Worm (Caenorhabditis elegans) whole organism, L2 larva: ENCODE results near the gene dct-11.

Experiments
- C34F6.9 ChIP-seq: fragments of 150-350 bp; optimal IDR thresholded peaks from 2 replicates; lab custom pipeline; 2014; ENCODE audit warnings: missing biosample characterization, missing genetic modification characterization
- F13H6.1 ChIP-seq: sonication (generic microtip); optimal IDR thresholded peaks from 2 replicates; lab custom pipeline; 2016; ENCODE audit warnings: missing genetic modification characterization, missing compliant biosample characterization
- R02D3.7 ChIP-seq: fragments of 150-350 bp; optimal IDR thresholded peaks from 2 replicates; lab custom pipeline; 2014; ENCODE audit warnings: missing biosample characterization, missing genetic modification characterization
- Y55F3AM.14 ChIP-seq: fragments of 200-800 bp; sonication (Bioruptor generic); optimal IDR thresholded peaks from 2 replicates; lab custom pipeline; 2018; ENCODE audit warnings: mild to moderate bottlenecking, missing genetic modification characterization, missing compliant biosample characterization
- ZK546.5 ChIP-seq: sonication (generic microtip); optimal IDR thresholded peaks from 2 replicates; lab custom pipeline; 2017; ENCODE audit warnings: missing biosample characterization, missing genetic modification characterization
- alr-1 ChIP-seq: fragments of 150-350 bp; optimal IDR thresholded peaks from 2 replicates; lab custom pipeline; 2014; ENCODE audit warnings: missing biosample characterization, missing genetic modification characterization
- aly-2 ChIP-seq: fragments of 150-350 bp; optimal IDR thresholded peaks from 2 replicates; lab custom pipeline; 2014; ENCODE audit warnings: missing biosample characterization, missing genetic modification characterization
- ama-1 ChIP-seq: fragments of 150-350 bp; optimal IDR thresholded peaks from 2 replicates; lab custom pipeline; 2018; ENCODE audit warnings: inconsistent platforms
- blmp-1 ChIP-seq: sonication (generic microtip); optimal IDR thresholded peaks from 2 replicates; lab custom pipeline; 2017; ENCODE audit warnings: missing genetic modification characterization, mild to moderate bottlenecking, missing compliant biosample characterization, antibody characterized with exemption, moderate library complexity; ENCODE audit not compliant: insufficient read depth
- ceh-16 ChIP-seq: fragments of 150-350 bp; optimal IDR thresholded peaks from 2 replicates; lab custom pipeline; 2014; ENCODE audit warnings: missing biosample characterization, missing genetic modification characterization
- ceh-82 ChIP-seq: fragments of 150-350 bp; optimal IDR thresholded peaks from 2 replicates; lab custom pipeline; 2014; ENCODE audit warnings: missing biosample characterization, missing genetic modification characterization
- crh-2 ChIP-seq: sonication (generic microtip); optimal IDR thresholded peaks from 2 replicates; lab custom pipeline; 2017; ENCODE audit warnings: missing biosample characterization, missing genetic modification characterization
- dmd-4 ChIP-seq: sonication (generic microtip); optimal IDR thresholded peaks from 2 replicates; lab custom pipeline; 2017; ENCODE audit warnings: missing biosample characterization, missing genetic modification characterization
- egl-27 ChIP-seq: sonication (generic microtip); optimal IDR thresholded peaks from 3 replicates; lab custom pipeline; 2017; ENCODE audit warnings: missing biosample characterization, missing genetic modification reagents, missing genetic modification characterization
- elt-1 ChIP-seq: fragments of 150-350 bp; optimal IDR thresholded peaks from 2 replicates; lab custom pipeline; 2014; ENCODE audit warnings: missing biosample characterization, missing genetic modification characterization
- fos-1 ChIP-seq: fragments of 150-350 bp; optimal IDR thresholded peaks from 2 replicates; lab custom pipeline; 2014; ENCODE audit warnings: missing biosample characterization, missing genetic modification characterization
- gmeb-1 ChIP-seq: fragments of 150-350 bp; optimal IDR thresholded peaks from 2 replicates; lab custom pipeline; 2014; ENCODE audit warnings: missing biosample characterization, missing genetic modification characterization
- lin-11 ChIP-seq: fragments of 150-350 bp; sonication (generic microtip); optimal IDR thresholded peaks from 2 replicates; lab custom pipeline; 2014; ENCODE audit warnings: missing biosample characterization, missing genetic modification characterization, inconsistent platforms, mixed read lengths
- lin-13 ChIP-seq: fragments of 150-350 bp; optimal IDR thresholded peaks from 2 replicates; lab custom pipeline; 2014; ENCODE audit warnings: missing biosample characterization, missing genetic modification reagents, missing genetic modification characterization
- lin-39 ChIP-seq: fragments of 150-350 bp; optimal IDR thresholded peaks from 2 replicates; lab custom pipeline; 2014; ENCODE audit warnings: missing biosample characterization, missing genetic modification reagents, missing genetic modification characterization
- mab-5 ChIP-seq: fragments of 150-350 bp; optimal IDR thresholded peaks from 2 replicates; lab custom pipeline; 2014; ENCODE audit warnings: missing biosample characterization, missing genetic modification characterization
- mbf-1 ChIP-seq: sonication (generic microtip); optimal IDR thresholded peaks from 2 replicates; lab custom pipeline; 2017; ENCODE audit warnings: missing biosample characterization, missing genetic modification characterization
- mdl-1 ChIP-seq, 2 experiments: fragments of 150-350 bp in 1 of 2; sonication (generic microtip) in 1 of 2; optimal IDR thresholded peaks; 2 replicates each; lab custom pipeline; 2017; ENCODE audit warnings: missing biosample characterization in 2 of 2, missing genetic modification characterization in 2 of 2
- nhr-10 ChIP-seq: sonication (generic microtip); optimal IDR thresholded peaks from 2 replicates; lab custom pipeline; 2017; ENCODE audit warnings: missing biosample characterization, missing genetic modification characterization
- nhr-11 ChIP-seq: fragments of 150-350 bp; optimal IDR thresholded peaks from 2 replicates; lab custom pipeline; 2014; ENCODE audit warnings: missing biosample characterization, missing genetic modification characterization
- nhr-12 ChIP-seq: fragments of 150-350 bp; optimal IDR thresholded peaks from 2 replicates; lab custom pipeline; 2014; ENCODE audit warnings: missing biosample characterization, missing genetic modification characterization
- nhr-129 ChIP-seq: fragments of 150-350 bp; optimal IDR thresholded peaks from 2 replicates; lab custom pipeline; 2014; ENCODE audit warnings: missing biosample characterization, missing genetic modification characterization
- nhr-21 ChIP-seq: fragments of 150-350 bp; optimal IDR thresholded peaks from 2 replicates; lab custom pipeline; 2014; ENCODE audit warnings: missing biosample characterization, missing genetic modification characterization
- nhr-23 ChIP-seq: fragments of 150-350 bp; optimal IDR thresholded peaks from 2 replicates; lab custom pipeline; 2014; ENCODE audit warnings: missing biosample characterization, missing genetic modification reagents, missing genetic modification characterization
- nhr-237 ChIP-seq: fragments of 150-350 bp; optimal IDR thresholded peaks from 2 replicates; lab custom pipeline; 2014; ENCODE audit warnings: missing biosample characterization, missing genetic modification characterization
- nhr-25 ChIP-seq: fragments of 150-350 bp; sonication (generic microtip); optimal IDR thresholded peaks from 3 replicates; lab custom pipeline; 2014; ENCODE audit warnings: missing biosample characterization, missing genetic modification characterization
- nhr-6 ChIP-seq: fragments of 150-350 bp; optimal IDR thresholded peaks from 2 replicates; lab custom pipeline; 2014; ENCODE audit warnings: missing biosample characterization, missing genetic modification characterization
- nhr-77 ChIP-seq: fragments of 150-350 bp; optimal IDR thresholded peaks from 2 replicates; lab custom pipeline; 2014; ENCODE audit warnings: missing biosample characterization, missing genetic modification characterization
- peb-1 ChIP-seq: fragments of 150-350 bp; optimal IDR thresholded peaks from 2 replicates; lab custom pipeline; 2014; ENCODE audit warnings: missing biosample characterization, missing genetic modification characterization
- sem-4 ChIP-seq: fragments of 150-350 bp; optimal IDR thresholded peaks from 2 replicates; lab custom pipeline; 2014; ENCODE audit warnings: missing biosample characterization, missing genetic modification reagents, missing genetic modification characterization
- skn-1 ChIP-seq: sonication (generic microtip); optimal IDR thresholded peaks from 2 replicates; lab custom pipeline; 2017; ENCODE audit warnings: missing biosample characterization, missing genetic modification characterization
- sma-3 ChIP-seq: sonication (generic microtip); optimal IDR thresholded peaks from 2 replicates; lab custom pipeline; 2016; ENCODE audit warnings: missing genetic modification reagents, missing genetic modification characterization, missing compliant biosample characterization
- sma-9 ChIP-seq, 2 experiments: fragments of 150-350 bp in 1 of 2; sonication (generic microtip) in 1 of 2; optimal IDR thresholded peaks; 2 replicates each; lab custom pipeline; 2014 to 2016; ENCODE audit warnings: missing genetic modification characterization in 2 of 2, mild to moderate bottlenecking in 1 of 2, missing biosample characterization in 1 of 2, missing compliant biosample characterization in 1 of 2, missing genetic modification reagents in 1 of 2, moderate library complexity in 1 of 2
- snpc-4 ChIP-seq: fragments of 150-350 bp; optimal IDR thresholded peaks from 2 replicates; lab custom pipeline; 2014; ENCODE audit warnings: missing biosample characterization, missing genetic modification characterization
- unc-39 ChIP-seq: fragments of 150-350 bp; optimal IDR thresholded peaks from 2 replicates; lab custom pipeline; 2014; ENCODE audit warnings: missing biosample characterization, missing genetic modification characterization
- unc-55 ChIP-seq: fragments of 150-350 bp; sonication (generic microtip); optimal IDR thresholded peaks from 3 replicates; lab custom pipeline; 2014; ENCODE audit warnings: missing biosample characterization, missing genetic modification reagents, missing genetic modification characterization
- unc-62 ChIP-seq: fragments of 150-350 bp; optimal IDR thresholded peaks from 2 replicates; lab custom pipeline; 2014; ENCODE audit warnings: missing biosample characterization, missing genetic modification reagents, missing genetic modification characterization
- zag-1 ChIP-seq: fragments of 150-350 bp; optimal IDR thresholded peaks from 2 replicates; lab custom pipeline; 2014; ENCODE audit warnings: missing biosample characterization, missing genetic modification characterization
- ztf-1 ChIP-seq: fragments of 200-800 bp; sonication (Bioruptor generic); conservative IDR thresholded peaks from 2 replicates; pipeline ENCODE4 v1.3.6; 2022; ENCODE audit warnings: missing genetic modification characterization, missing compliant biosample characterization
- ztf-11 ChIP-seq: sonication (generic microtip); optimal IDR thresholded peaks from 2 replicates; lab custom pipeline; 2017; ENCODE audit warnings: missing biosample characterization, missing genetic modification characterization
- ztf-4 ChIP-seq: fragments of 150-350 bp; optimal IDR thresholded peaks from 2 replicates; lab custom pipeline; 2014; ENCODE audit warnings: missing biosample characterization, missing genetic modification characterization

dct-11 gene

DNA sequence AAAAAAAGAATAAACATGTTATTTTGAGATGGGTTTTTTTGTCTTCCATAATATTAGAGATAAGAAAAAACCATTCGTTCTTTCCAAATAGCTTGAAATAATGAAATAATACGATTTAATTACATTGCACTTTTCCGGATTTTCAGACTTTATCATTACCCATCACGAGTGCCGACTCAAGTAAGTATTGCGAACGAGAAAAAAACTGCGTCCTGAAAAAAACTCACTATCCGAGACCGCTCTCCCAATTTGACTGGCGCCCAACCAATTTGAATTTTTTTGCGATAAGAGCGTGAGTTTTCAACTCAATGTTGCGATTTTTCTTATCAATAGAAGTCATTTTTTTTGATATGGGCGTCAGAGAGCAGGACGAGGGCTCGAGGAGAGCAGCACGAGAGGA lies 26.5 kb downstream of the dct-11 start:
- TF ChIP-seq C34F6.9 (tag; lab: Kevin White, UChicago): no peak
- TF ChIP-seq ama-1 (lab: Kevin White, UChicago): no peak
- no peak for TF ChIP-seq ZK546.5
- no peak for TF ChIP-seq dmd-4 (tag; lab: Kevin White, UChicago)
- TF ChIP-seq mab-5: no peak
- TF ChIP-seq ztf-11 (tag; lab: Kevin White, UChicago): no peak
- no peak for TF ChIP-seq lin-11 (tag; lab: Kevin White, UChicago)
- no peak for TF ChIP-seq unc-55 (GFP tag; lab: Kevin White, UChicago)
- TF ChIP-seq nhr-129 (tag; lab: Kevin White, UChicago): no peak
- TF ChIP-seq gmeb-1 (tag; lab: Kevin White, UChicago): peak; percentile 2
- TF ChIP-seq skn-1 (tag; lab: Kevin White, UChicago): no peak
- TF ChIP-seq R02D3.7 (tag; lab: Kevin White, UChicago): no peak
- no peak for TF ChIP-seq lin-39 (tag; lab: Kevin White, UChicago)
- peak; percentile 23 for TF ChIP-seq crh-2 (tag; lab: Kevin White, UChicago)
- TF ChIP-seq blmp-1: no peak
- TF ChIP-seq lin-13 (GFP tag; lab: Kevin White, UChicago): no peak
- no peak for TF ChIP-seq nhr-6 (tag; lab: Kevin White, UChicago)
- no peak for TF ChIP-seq sma-9 (GFP tag; optimal IDR thresholded peaks at IDR 0.05; lab: Kevin White, UChicago)
- TF ChIP-seq sma-9 (tag; optimal IDR thresholded peaks at IDR 0.05; lab: Kevin White, UChicago): no peak
- no peak for TF ChIP-seq nhr-10 (tag; lab: Kevin White, UChicago)
- TF ChIP-seq nhr-25: no peak
- TF ChIP-seq nhr-23 (tag; lab: Kevin White, UChicago): no peak
- TF ChIP-seq F13H6.1: peak; percentile 37
- no peak for TF ChIP-seq mdl-1 (tag; optimal IDR thresholded peaks at IDR 0.05; lab: Kevin White, UChicago)
- no peak for TF ChIP-seq egl-27
- no peak for TF ChIP-seq ztf-1
- TF ChIP-seq fos-1: peak; percentile 54
- TF ChIP-seq nhr-12 (tag; lab: Kevin White, UChicago): no peak
- TF ChIP-seq snpc-4: no peak
- no peak for TF ChIP-seq elt-1 (tag; lab: Kevin White, UChicago)
- TF ChIP-seq aly-2 (tag; lab: Kevin White, UChicago): no peak
- TF ChIP-seq peb-1 (tag; lab: Kevin White, UChicago): no peak

DNA sequence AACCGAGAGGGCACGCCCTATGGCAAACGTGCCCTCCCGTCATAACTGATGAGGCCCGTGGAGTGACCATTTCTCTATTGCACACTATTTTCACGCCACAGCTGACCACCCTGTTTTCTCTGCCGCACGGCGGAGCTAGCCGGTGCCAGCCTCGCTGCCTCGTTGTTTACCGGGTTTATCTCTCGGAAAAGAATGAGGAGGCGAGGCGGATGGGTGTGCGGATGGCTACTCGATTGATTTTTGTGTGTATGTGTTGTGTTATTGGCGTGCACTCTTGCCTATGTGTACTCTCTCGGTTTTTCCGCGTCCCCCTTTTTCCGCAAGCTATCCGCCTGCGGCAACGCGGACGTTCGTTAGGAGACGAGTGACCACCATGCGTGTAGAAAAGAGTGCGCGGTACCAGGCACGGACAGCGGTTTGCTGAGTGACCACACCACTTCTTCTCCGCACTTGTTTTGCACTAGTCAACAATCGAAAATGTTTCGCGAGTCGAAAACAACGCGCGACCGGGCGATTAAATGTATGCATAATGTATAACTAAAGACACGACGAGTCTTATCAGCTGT lies 27.5 kb downstream of the dct-11 start:
- no peak for TF ChIP-seq dmd-4 (tag; lab: Kevin White, UChicago)
- peak; percentile 100 for TF ChIP-seq F13H6.1
- TF ChIP-seq nhr-237 (tag; lab: Kevin White, UChicago): no peak
- no peak for TF ChIP-seq nhr-77 (tag; lab: Kevin White, UChicago)
- TF ChIP-seq ztf-4 (tag; lab: Kevin White, UChicago): no peak
- no peak for TF ChIP-seq nhr-6 (tag; lab: Kevin White, UChicago)
- TF ChIP-seq ceh-82 (tag; lab: Kevin White, UChicago): no peak
- peak; percentile 49 for TF ChIP-seq fos-1
- TF ChIP-seq C34F6.9 (tag; lab: Kevin White, UChicago): peak; percentile 51
- peak; percentile 68 to 81 for TF ChIP-seq mdl-1 (tag; optimal IDR thresholded peaks at IDR 0.05; lab: Kevin White, UChicago)
- no peak for TF ChIP-seq ztf-1
- peak; percentile 66 for TF ChIP-seq lin-39 (tag; lab: Kevin White, UChicago)
- TF ChIP-seq nhr-21 (tag; lab: Kevin White, UChicago): peak; percentile 83
- TF ChIP-seq nhr-10 (tag; lab: Kevin White, UChicago): no peak
- TF ChIP-seq snpc-4: no peak
- peak; percentile 41 for TF ChIP-seq unc-55 (GFP tag; lab: Kevin White, UChicago)
- peak; percentile 58 for TF ChIP-seq sma-3 (GFP tag; lab: Kevin White, UChicago)
- TF ChIP-seq mab-5: no peak
- peak; percentile 47 for TF ChIP-seq lin-11 (tag; lab: Kevin White, UChicago)
- no peak for TF ChIP-seq blmp-1
- TF ChIP-seq crh-2 (tag; lab: Kevin White, UChicago): peak; percentile 68
- no peak for TF ChIP-seq ama-1 (lab: Kevin White, UChicago)
- TF ChIP-seq gmeb-1 (tag; lab: Kevin White, UChicago): no peak
- no peak for TF ChIP-seq aly-2 (tag; lab: Kevin White, UChicago)
- TF ChIP-seq nhr-23 (tag; lab: Kevin White, UChicago): no peak
- TF ChIP-seq alr-1: no peak
- TF ChIP-seq unc-39: no peak
- no peak for TF ChIP-seq elt-1 (tag; lab: Kevin White, UChicago)
- no peak for TF ChIP-seq nhr-11 (tag; lab: Kevin White, UChicago)
- no peak for TF ChIP-seq mbf-1 (tag; lab: Kevin White, UChicago)
- peak; percentile 94 for TF ChIP-seq peb-1 (tag; lab: Kevin White, UChicago)
- TF ChIP-seq ztf-11 (tag; lab: Kevin White, UChicago): no peak
- TF ChIP-seq lin-13 (GFP tag; lab: Kevin White, UChicago): peak; percentile 3
- TF ChIP-seq zag-1 (tag; lab: Kevin White, UChicago): peak; percentile 63
- TF ChIP-seq nhr-129 (tag; lab: Kevin White, UChicago): peak; percentile 46
- peak; percentile 87 for TF ChIP-seq sma-9 (GFP tag; optimal IDR thresholded peaks at IDR 0.05; lab: Kevin White, UChicago)
- TF ChIP-seq sma-9 (tag; optimal IDR thresholded peaks at IDR 0.05; lab: Kevin White, UChicago): no peak
- TF ChIP-seq unc-62: peak; percentile 20
- TF ChIP-seq sem-4 (tag; lab: Kevin White, UChicago): peak; percentile 91
- TF ChIP-seq ZK546.5: no peak
- TF ChIP-seq Y55F3AM.14: peak; percentile 98
- TF ChIP-seq nhr-25: no peak
- TF ChIP-seq ceh-16 (tag; lab: Kevin White, UChicago): no peak
- TF ChIP-seq egl-27: peak; percentile 76
- no peak for TF ChIP-seq R02D3.7 (tag; lab: Kevin White, UChicago)
- no peak for TF ChIP-seq nhr-12 (tag; lab: Kevin White, UChicago)
- no peak for TF ChIP-seq skn-1 (tag; lab: Kevin White, UChicago)
